Worm (Caenorhabditis elegans): ENCODE results near the gene col-171.

Gene col-171

DNA sequence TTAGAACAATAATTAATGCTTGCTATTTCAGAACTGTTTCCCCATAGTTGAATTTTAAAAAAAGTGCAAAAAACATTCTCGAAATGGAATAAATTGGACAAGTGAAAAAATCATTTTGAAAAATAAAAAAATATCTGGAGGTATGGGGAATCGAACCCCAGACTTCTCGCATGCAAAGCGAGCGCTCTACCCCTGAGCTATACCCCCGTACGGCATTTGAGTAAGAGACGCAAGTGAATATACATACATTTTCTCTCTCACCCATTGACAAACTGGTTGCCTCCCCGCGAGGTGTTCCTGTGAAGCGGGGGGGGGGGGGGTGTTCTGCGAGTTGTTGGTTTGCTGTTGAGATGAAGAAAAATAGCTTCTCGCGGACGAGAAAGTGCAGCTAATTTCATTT lies 42.0 kb upstream of the col-171 start (continued):
- TF ChIP-seq spr-3 (GFP tag; optimal IDR thresholded peaks at IDR 0.05) (peak; percentile 45), ZK546.5 (tag; optimal IDR thresholded peaks at IDR 0.05) (no peak), zip-2 (tag; optimal IDR thresholded peaks at IDR 0.05) (no peak), ceh-32 (tag; optimal IDR thresholded peaks at IDR 0.05; ENCODE audit: poor library complexity) (no peak), rbr-2 (tag; optimal IDR thresholded peaks at IDR 0.05) (peak; percentile 76), dve-1 (tag; optimal IDR thresholded peaks at IDR 0.05; ENCODE audit: insufficient read depth) (peak; percentile 62), F26F4.8 (GFP tag; conservative IDR thresholded peaks at IDR 0.05) (peak; percentile 90), snpc-1.2 (GFP tag; IDR thresholded peaks at IDR 0.05) (peak; percentile 93), nhr-77 (tag; optimal IDR thresholded peaks at IDR 0.05) (no peak), cey-2 (tag; optimal IDR thresholded peaks at IDR 0.05; ENCODE audit: borderline replicate concordance, insufficient read depth) (no peak), ces-1 (GFP tag; optimal IDR thresholded peaks at IDR 0.05) (peak; percentile 36), ztf-7 (tag; optimal IDR thresholded peaks at IDR 0.05) (peak; percentile 54), lin-38 (GFP tag; IDR thresholded peaks at IDR 0.05) (peak; percentile 83), pqm-1 (tag; optimal IDR thresholded peaks at IDR 0.05) (no peak), ceh-20 (GFP tag; IDR thresholded peaks at IDR 0.05) (peak; percentile 82), saeg-2 (GFP tag; IDR thresholded peaks at IDR 0.05) (peak; percentile 78; the same call in 1 of the 2 replicates), dmd-8 (GFP tag; IDR thresholded peaks at IDR 0.05) (peak; percentile 99), R02D3.7 (tag; optimal IDR thresholded peaks at IDR 0.05) (no peak), lin-29 (GFP tag; IDR thresholded peaks at IDR 0.05) (peak; percentile 78), nhr-25 (tag; optimal IDR thresholded peaks at IDR 0.05; ENCODE audit: borderline replicate concordance, insufficient read depth) (peak; percentile 68), ceh-62 (tag; optimal IDR thresholded peaks at IDR 0.05) (no peak), zip-11 (GFP tag; IDR thresholded peaks at IDR 0.05) (peak; percentile 55; the same call in 1 of the 2 replicates), duxl-1 (tag; optimal IDR thresholded peaks at IDR 0.05; ENCODE audit: poor library complexity) (peak; percentile 76), nhr-10 (tag; optimal IDR thresholded peaks at IDR 0.05) (no peak), nhr-41 (GFP tag; IDR thresholded peaks at IDR 0.05) (peak; percentile 89), lim-7 (GFP tag; IDR thresholded peaks at IDR 0.05) (peak; percentile 99), attf-4 (tag; optimal IDR thresholded peaks at IDR 0.05) (no peak), daf-8 (GFP tag; IDR thresholded peaks at IDR 0.05) (no peak)

DNA sequence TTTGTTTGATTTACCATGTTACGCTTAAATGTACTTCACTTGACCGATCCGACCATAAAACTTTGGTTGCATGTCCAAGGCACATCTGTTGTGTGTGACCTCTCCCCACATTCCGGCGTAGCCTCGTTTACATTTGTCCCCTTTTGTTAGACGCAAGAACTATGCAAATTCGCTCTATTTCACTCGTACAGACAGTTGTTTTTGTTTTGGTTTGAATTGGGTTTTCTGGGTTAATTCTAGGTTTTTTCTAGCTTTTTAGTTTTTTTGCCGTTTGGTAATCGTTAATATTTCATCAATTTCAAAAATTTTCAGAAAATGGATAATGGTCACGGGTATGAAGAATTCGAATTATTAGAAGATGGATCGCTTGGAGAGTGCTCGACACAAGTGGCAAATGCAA lies 41.3 kb upstream of the col-171 start, which contains the start of gene mom-1:
TSS of gene mom-1 (plus strand) at position 301 of the 400 bp plus-strand sequence.
- no peak for TF ChIP-seq cey-2 (tag; optimal IDR thresholded peaks at IDR 0.05; ENCODE audit: borderline replicate concordance, insufficient read depth)
- no peak for TF ChIP-seq egl-27 (tag; optimal IDR thresholded peaks at IDR 0.05)
- no peak for TF ChIP-seq zfp-3 (GFP tag; conservative IDR thresholded peaks at IDR 0.05)
- TF ChIP-seq lin-38 (GFP tag; IDR thresholded peaks at IDR 0.05): no peak
- TF ChIP-seq pha-4 (GFP tag; IDR thresholded peaks at IDR 0.05): no peak
- no peak for TF ChIP-seq pha-4 (tag; optimal IDR thresholded peaks at IDR 0.05)
- TF ChIP-seq hif-1 (tag; optimal IDR thresholded peaks at IDR 0.05): no peak
- TF ChIP-seq spr-1 (tag; optimal IDR thresholded peaks at IDR 0.05): no peak
- TF ChIP-seq F49E8.2 (tag; optimal IDR thresholded peaks at IDR 0.05; ENCODE audit: borderline replicate concordance): no peak
- TF ChIP-seq nhr-6 (tag; optimal IDR thresholded peaks at IDR 0.05): no peak
- no peak for TF ChIP-seq nhr-11 (tag; optimal IDR thresholded peaks at IDR 0.05)
- TF ChIP-seq ama-1 (optimal IDR thresholded peaks at IDR 0.05): no peak
- TF ChIP-seq arid-1 (GFP tag; conservative IDR thresholded peaks at IDR 0.05): no peak
- no peak for TF ChIP-seq zip-11 (GFP tag; IDR thresholded peaks at IDR 0.05)
- no peak for TF ChIP-seq madf-9 (GFP tag; conservative IDR thresholded peaks at IDR 0.05)
- no peak for TF ChIP-seq lir-3 (tag; optimal IDR thresholded peaks at IDR 0.05)
- TF ChIP-seq ztf-11 (tag; optimal IDR thresholded peaks at IDR 0.05): no peak
- no peak for TF ChIP-seq fos-1 (tag; optimal IDR thresholded peaks at IDR 0.05)

Measured in whole organism, L4 larva.